Worm (Caenorhabditis elegans): Measurements from ENCODE around the gene F36F12.2.
"Not testable (repeated sequence)": the region's sequence is repeated elsewhere in the genome, so short reads cannot be mapped to it uniquely, and the experiment has no call there.

F36F12.2 gene

DNA sequence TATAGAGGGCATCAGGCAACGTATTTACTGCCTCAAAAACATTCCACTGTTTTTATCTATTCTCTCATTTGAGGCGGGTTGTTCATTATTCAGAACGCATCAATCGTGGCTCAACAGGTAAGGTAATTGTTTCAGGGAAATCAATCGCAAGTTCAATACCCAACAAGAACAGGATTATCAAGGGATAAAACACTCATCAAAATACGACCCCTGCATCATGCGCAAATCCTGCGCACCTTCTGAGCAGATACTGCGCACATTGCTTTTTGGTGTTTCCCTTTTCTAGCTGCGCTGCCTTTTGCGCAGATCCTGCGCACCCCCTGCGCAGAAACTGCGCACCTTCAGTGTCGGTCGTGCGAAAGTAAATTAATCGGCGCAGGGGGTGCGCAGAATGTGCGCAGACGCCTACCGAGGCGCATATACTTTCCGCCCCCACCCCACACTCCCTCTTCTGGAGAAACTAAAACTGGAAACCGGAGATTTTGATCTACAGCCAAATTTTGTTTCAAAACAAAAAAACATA is 9.3 kb downstream of the F36F12.2 start, which contains the start of gene F36F12.3:
Gene F36F12.3, plus strand, starts transcription at position 51 of the 523 bp plus-strand sequence.
- peak; percentile 26; the same call in 1 of the 2 replicates for TF ChIP-seq egrh-3 (GFP tag; IDR thresholded peaks at IDR 0.05)
- TF ChIP-seq zfh-2 (GFP tag; conservative IDR thresholded peaks at IDR 0.05), result 0 out of 2 replicates have a peak, but pooled peaks have one; percentile 11
- TF ChIP-seq Y95B8A.8 (GFP tag; IDR thresholded peaks at IDR 0.05), result 0 out of 2 replicates have a peak, but pooled peaks have one; percentile 15
- not testable (repeated sequence) for TF ChIP-seq rpc-1 (optimal IDR thresholded peaks at IDR 0.05)
- TF ChIP-seq rpc-1 (tag; optimal IDR thresholded peaks at IDR 0.05), result peak; percentile 20
- 0 out of 2 replicates have a peak, but pooled peaks have one; percentile 63 for TF ChIP-seq F37B4.10 (GFP tag; IDR thresholded peaks at IDR 0.05)

DNA sequence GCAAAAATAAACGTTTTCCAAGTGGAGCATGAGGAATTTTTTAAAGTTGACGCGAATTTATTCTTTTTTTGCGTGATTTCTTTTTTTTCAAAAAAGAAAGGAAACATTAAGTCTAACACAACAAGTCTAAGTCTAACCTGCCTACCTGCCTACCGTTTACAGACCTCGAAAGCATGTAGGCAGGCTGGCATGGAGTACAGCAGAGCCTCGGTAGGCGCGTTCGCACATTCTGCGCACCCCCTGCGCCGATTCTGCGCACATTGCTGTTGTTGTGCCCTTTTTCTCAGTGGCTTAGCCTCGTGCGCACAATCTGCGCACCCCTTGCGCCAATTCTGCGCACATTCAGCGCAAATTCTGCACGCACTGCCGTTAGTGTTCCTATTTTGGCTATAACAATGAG is 11.2 kb downstream of the F36F12.2 start:
- TF ChIP-seq snpc-3.4 (tag; optimal IDR thresholded peaks at IDR 0.05) (no peak), unc-130 (GFP tag; optimal IDR thresholded peaks at IDR 0.05) (no peak), ceh-40 (GFP tag; IDR thresholded peaks at IDR 0.05) (no peak), rpc-1 (optimal IDR thresholded peaks at IDR 0.05) (no peak), rpc-1 (tag; optimal IDR thresholded peaks at IDR 0.05) (no peak), egrh-3 (GFP tag; IDR thresholded peaks at IDR 0.05) (peak; percentile 23; the same call in 1 of the 2 replicates), T26A5.8 (tag; optimal IDR thresholded peaks at IDR 0.05) (no peak), lir-1 (GFP tag; conservative IDR thresholded peaks at IDR 0.05) (no peak), ztf-25 (GFP tag; IDR thresholded peaks at IDR 0.05) (0 out of 2 replicates have a peak, but pooled peaks have one; percentile 51), tbp1 (GFP tag; optimal IDR thresholded peaks at IDR 0.05) (no peak), Y53F4B.3 (GFP tag; IDR thresholded peaks at IDR 0.05) (no peak), zfh-2 (GFP tag; conservative IDR thresholded peaks at IDR 0.05) (peak; percentile 56), mes-4 (tag; optimal IDR thresholded peaks at IDR 0.05) (no peak), ama-1 (optimal IDR thresholded peaks at IDR 0.05) (no peak), ama-1 (GFP tag; optimal IDR thresholded peaks at IDR 0.05) (no peak)

DNA sequence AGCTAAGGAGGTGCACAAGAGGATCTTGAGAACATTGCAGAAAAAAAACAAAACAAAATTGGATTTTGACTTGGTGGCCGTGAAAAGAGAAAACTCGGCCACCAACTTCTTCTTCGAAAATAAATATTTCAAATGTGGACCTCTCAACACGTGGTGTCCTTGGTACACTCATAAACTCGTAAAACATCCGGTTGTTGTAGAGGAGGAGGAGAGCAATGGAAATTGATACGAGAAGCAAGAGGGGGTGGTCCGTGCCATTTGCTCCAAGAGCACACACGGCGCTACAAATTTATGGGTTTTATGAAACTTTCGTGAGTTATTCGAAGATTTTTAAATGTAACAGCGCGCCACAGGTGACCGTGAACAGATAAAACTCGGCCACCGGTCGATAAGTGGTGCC is 13.2 kb downstream of the F36F12.2 start:
- TF ChIP-seq gei-17 (GFP tag; optimal IDR thresholded peaks at IDR 0.05) (no peak), egrh-3 (GFP tag; IDR thresholded peaks at IDR 0.05) (no peak), akir-1 (GFP tag; optimal IDR thresholded peaks at IDR 0.05) (no peak), sdz-38 (tag; optimal IDR thresholded peaks at IDR 0.05) (no peak)

- no peak for TF ChIP-seq Y56A3A.18 (GFP tag; IDR thresholded peaks at IDR 0.05)
- TF ChIP-seq ceh-27 (GFP tag; optimal IDR thresholded peaks at IDR 0.05), result no peak
- no peak for TF ChIP-seq fkh-3 (tag; optimal IDR thresholded peaks at IDR 0.05)
- TF ChIP-seq sea-2 (GFP tag; IDR thresholded peaks at IDR 0.05), result no peak
- TF ChIP-seq dpff-1 (tag; optimal IDR thresholded peaks at IDR 0.05), result no peak
- TF ChIP-seq let-607 (tag; optimal IDR thresholded peaks at IDR 0.05), result no peak
Observed at ce11 chrV:2081269-2081668, 13.8 kb downstream of the F36F12.2 start.

- no peak for TF ChIP-seq ztf-25 (GFP tag; IDR thresholded peaks at IDR 0.05)
- TF ChIP-seq nhr-179 (tag; optimal IDR thresholded peaks at IDR 0.05), result no peak
- TF ChIP-seq ekl-4 (GFP tag; IDR thresholded peaks at IDR 0.05), result no peak
- no peak for TF ChIP-seq mel-28 (tag; optimal IDR thresholded peaks at IDR 0.05; ENCODE audit: borderline replicate concordance)
- TF ChIP-seq somi-1 (GFP tag; optimal IDR thresholded peaks at IDR 0.05), result peak; percentile 36
- TF ChIP-seq ztf-18 (tag; optimal IDR thresholded peaks at IDR 0.05), result no peak
- no peak for TF ChIP-seq aptf-3 (GFP tag; IDR thresholded peaks at IDR 0.05)
- TF ChIP-seq F57A8.1 (GFP tag; optimal IDR thresholded peaks at IDR 0.05), result no peak
- TF ChIP-seq Y95B8A.8 (GFP tag; IDR thresholded peaks at IDR 0.05), result no peak
- peak; percentile 44; the same call in 1 of the 2 replicates for TF ChIP-seq zfh-2 (GFP tag; conservative IDR thresholded peaks at IDR 0.05)
- TF ChIP-seq aptf-2 (GFP tag; conservative IDR thresholded peaks at IDR 0.05), result no peak
- no peak for TF ChIP-seq attf-5 (GFP tag; optimal IDR thresholded peaks at IDR 0.05)
- no peak for TF ChIP-seq T07F8.4 (tag; optimal IDR thresholded peaks at IDR 0.05)
- no peak for TF ChIP-seq dpff-1 (tag; optimal IDR thresholded peaks at IDR 0.05)
- no peak for TF ChIP-seq gei-17 (GFP tag; optimal IDR thresholded peaks at IDR 0.05)
Observed at ce11 chrV:2076043-2076442, 19.1 kb downstream of the F36F12.2 start.
